Worm (Caenorhabditis elegans) whole organism, L4/young adult: ENCODE measurements around the gene acs-15.

Experiments
- W03F9.2 ChIP-seq: fragments of 150-350 bp; optimal IDR thresholded peaks from 2 replicates; lab custom pipeline; 2014; ENCODE audit warnings: missing biosample characterization, missing genetic modification characterization
- him-1 ChIP-seq: sonication (generic microtip); optimal IDR thresholded peaks from 2 replicates; lab custom pipeline; 2016; ENCODE audit warnings: missing genotype, missing genetic modification reagents, missing genetic modification characterization, missing compliant biosample characterization

- TF ChIP-seq W03F9.2 (tag; lab: Kevin White, UChicago): no peak
- no peak for TF ChIP-seq him-1
These were observed 5.7 kb downstream of the acs-15 start, which contains the start of gene R07C3.3 for ce11 chrII:938549-938948.
